Worm (Caenorhabditis elegans) whole organism, L1 larva: ENCODE measurements around the gene sre-28.
A peak's percentile ranks its signal among the peaks of the same experiment; 100 is the strongest.

Source experiments
- Y116A8C.19 ChIP-seq: sonication (generic microtip); optimal IDR thresholded peaks from 2 replicates; lab custom pipeline; 2016; ENCODE audit warnings: missing compliant biosample characterization, missing genetic modification characterization, borderline replicate concordance
- aha-1 ChIP-seq: fragments of 150-350 bp; optimal IDR thresholded peaks from 2 replicates; lab custom pipeline; 2014; ENCODE audit warnings: missing biosample characterization, missing genetic modification characterization
- blmp-1 ChIP-seq: fragments of 150-350 bp; optimal IDR thresholded peaks from 2 replicates; lab custom pipeline; 2014; ENCODE audit warnings: missing biosample characterization, missing genetic modification characterization
- ceh-8 ChIP-seq: fragments of 200-800 bp; sonication (Bioruptor generic); optimal IDR thresholded peaks from 2 replicates; lab custom pipeline; 2018; ENCODE audit warnings: mild to moderate bottlenecking, missing genetic modification characterization, moderate library complexity, missing compliant biosample characterization
- ces-1 ChIP-seq: fragments of 150-350 bp; optimal IDR thresholded peaks from 2 replicates; lab custom pipeline; 2014; ENCODE audit warnings: missing biosample characterization, missing genetic modification reagents, missing genetic modification characterization
- dsc-1 ChIP-seq: sonication (generic microtip); optimal IDR thresholded peaks from 2 replicates; lab custom pipeline; 2016; ENCODE audit warnings: mild to moderate bottlenecking, missing genetic modification characterization, missing compliant biosample characterization
- efl-1 ChIP-seq, 4 experiments: fragments of 150-350 bp; optimal IDR thresholded peaks in 3 of 4; peaks in 1 of 4; 1 replicate in 1 of 4; 2 replicates in 3 of 4; lab custom pipeline; 2014; ENCODE audit warnings: missing biosample characterization in 2 of 4, missing genetic modification characterization in 2 of 4, missing genetic modification reagents in 2 of 4
- efl-3 ChIP-seq: fragments of 200-800 bp; sonication (Bioruptor generic); optimal IDR thresholded peaks from 2 replicates; lab custom pipeline; 2018; ENCODE audit warnings: mild to moderate bottlenecking, missing genetic modification characterization, missing compliant biosample characterization
- egl-13 ChIP-seq: sonication (generic microtip); optimal IDR thresholded peaks from 2 replicates; lab custom pipeline; 2016; ENCODE audit warnings: missing genotype, missing genetic modification reagents, missing genetic modification characterization, missing compliant biosample characterization
- egl-27 ChIP-seq, 2 experiments: fragments of 150-350 bp in 1 of 2; sonication (generic microtip); optimal IDR thresholded peaks; 3 replicates each; lab custom pipeline; 2017 to 2018; ENCODE audit warnings: missing biosample characterization in 2 of 2, missing genetic modification characterization in 2 of 2, missing genetic modification reagents in 2 of 2
- elt-2 ChIP-seq: sonication (generic microtip); optimal IDR thresholded peaks from 2 replicates; lab custom pipeline; 2016; ENCODE audit warnings: missing genetic modification characterization, mild to moderate bottlenecking, inconsistent platforms, missing compliant biosample characterization, missing genetic modification reagents
- elt-3 ChIP-seq, 6 experiments: fragments of 150-350 bp in 1 of 6; sonication (generic microtip); optimal IDR thresholded peaks; 2 replicates each; lab custom pipeline; 2017 to 2018; ENCODE audit warnings: missing biosample characterization in 6 of 6, missing genetic modification characterization in 6 of 6, inconsistent platforms in 1 of 6
- ets-5 ChIP-seq: fragments of 200-800 bp; sonication (Bioruptor generic); IDR thresholded peaks from 2 replicates; pipeline ENCODE4 v1.3.6; 2022; ENCODE audit warnings: missing genetic modification characterization, missing compliant biosample characterization
- fkh-10 ChIP-seq: sonication (generic microtip); optimal IDR thresholded peaks from 2 replicates; lab custom pipeline; 2017; ENCODE audit warnings: missing biosample characterization, missing genetic modification reagents, missing genetic modification characterization
- fos-1 ChIP-seq: fragments of 150-350 bp; optimal IDR thresholded peaks from 2 replicates; lab custom pipeline; 2014; ENCODE audit warnings: missing biosample characterization, missing genetic modification characterization
- grh-1 ChIP-seq: fragments of 200-800 bp; sonication (Bioruptor generic); IDR thresholded peaks from 2 replicates; pipeline ENCODE4 v1.3.6; 2022; ENCODE audit warnings: missing genetic modification reagents, missing genetic modification characterization, missing compliant biosample characterization
- hlh-4 ChIP-seq: sonication (generic microtip); optimal IDR thresholded peaks from 2 replicates; lab custom pipeline; 2016; ENCODE audit warnings: mild to moderate bottlenecking, missing genetic modification characterization, missing compliant biosample characterization
- irx-1 ChIP-seq: sonication (generic microtip); optimal IDR thresholded peaks from 2 replicates; lab custom pipeline; 2016; ENCODE audit warnings: missing genetic modification characterization, missing compliant biosample characterization
- jun-1 ChIP-seq: fragments of 150-350 bp; optimal IDR thresholded peaks from 2 replicates; lab custom pipeline; 2014; ENCODE audit warnings: missing biosample characterization, missing genetic modification reagents, missing genetic modification characterization
- lin-14 ChIP-seq: fragments of 200-800 bp; sonication (Bioruptor generic); optimal IDR thresholded peaks from 2 replicates; lab custom pipeline; 2018; ENCODE audit warnings: mild to moderate bottlenecking, missing genetic modification characterization, moderate library complexity, missing compliant biosample characterization
- lin-15B ChIP-seq: fragments of 150-350 bp; sonication (generic microtip); optimal IDR thresholded peaks from 3 replicates; lab custom pipeline; 2014; ENCODE audit warnings: missing biosample characterization, missing genetic modification characterization
- mdl-1 ChIP-seq, 2 experiments: fragments of 150-350 bp; optimal IDR thresholded peaks; 2 replicates each; lab custom pipeline; 2014 to 2017; ENCODE audit warnings: missing biosample characterization in 2 of 2, missing genetic modification characterization in 2 of 2, inconsistent platforms in 1 of 2
- nhr-20 ChIP-seq: sonication (generic microtip); optimal IDR thresholded peaks from 2 replicates; lab custom pipeline; 2016; ENCODE audit warnings: mild to moderate bottlenecking, missing genetic modification characterization, missing compliant biosample characterization
- nhr-84 ChIP-seq: sonication (generic microtip); optimal IDR thresholded peaks from 2 replicates; lab custom pipeline; 2017; ENCODE audit warnings: missing biosample characterization, missing genetic modification characterization
- pax-3 ChIP-seq: fragments of 200-800 bp; sonication (Bioruptor generic); optimal IDR thresholded peaks from 2 replicates; lab custom pipeline; 2018; ENCODE audit warnings: mild to moderate bottlenecking, missing genetic modification characterization, moderate library complexity, missing compliant biosample characterization
- pqm-1 ChIP-seq: sonication (generic microtip); optimal IDR thresholded peaks from 3 replicates; lab custom pipeline; 2017; ENCODE audit warnings: missing biosample characterization, missing genetic modification characterization
- rnt-1 ChIP-seq: sonication (generic microtip); optimal IDR thresholded peaks from 2 replicates; lab custom pipeline; 2016; ENCODE audit warnings: mild to moderate bottlenecking, missing genetic modification characterization, moderate library complexity, missing compliant biosample characterization
- snpc-4 ChIP-seq: fragments of 150-350 bp; optimal IDR thresholded peaks from 2 replicates; lab custom pipeline; 2014; ENCODE audit warnings: missing biosample characterization, missing genetic modification characterization
- sup-37 ChIP-seq: fragments of 200-800 bp; sonication (Bioruptor generic); optimal IDR thresholded peaks from 2 replicates; lab custom pipeline; 2018; ENCODE audit warnings: mild to moderate bottlenecking, missing genetic modification characterization, missing compliant biosample characterization
- tbx-2 ChIP-seq: sonication (generic microtip); optimal IDR thresholded peaks from 2 replicates; lab custom pipeline; 2016; ENCODE audit warnings: missing genetic modification characterization, missing compliant biosample characterization
- unc-130 ChIP-seq: fragments of 150-350 bp; optimal IDR thresholded peaks from 2 replicates; lab custom pipeline; 2017; ENCODE audit warnings: missing biosample characterization, missing genetic modification characterization, inconsistent platforms
- unc-62 ChIP-seq: fragments of 150-350 bp; optimal IDR thresholded peaks from 2 replicates; lab custom pipeline; 2014; ENCODE audit warnings: missing biosample characterization, missing genetic modification reagents, missing genetic modification characterization
- vab-15 ChIP-seq: sonication (generic microtip); optimal IDR thresholded peaks from 2 replicates; lab custom pipeline; 2017; ENCODE audit warnings: missing genotype, mild to moderate bottlenecking, missing genetic modification characterization, missing compliant biosample characterization
- xbp-1 ChIP-seq: sonication (generic microtip); optimal IDR thresholded peaks from 2 replicates; lab custom pipeline; 2016; ENCODE audit warnings: missing genetic modification characterization, missing compliant biosample characterization

The sre-28 gene

ce11 chrV:9943039-9943438, 1.2 kb upstream of the sre-28 start, which contains the start of gene fipr-12:
TSS of gene fipr-12 (plus strand) at chrV:9943339.
- no peak for TF ChIP-seq rnt-1 (tag; lab: Kevin White, UChicago)
- no peak for TF ChIP-seq pqm-1 (tag; lab: Kevin White, UChicago)
- no peak for TF ChIP-seq tbx-2
- no peak for TF ChIP-seq ets-5 (GFP tag; lab: Robert Waterston, UW)
- TF ChIP-seq vab-15 (tag; lab: Kevin White, UChicago) = no peak
- TF ChIP-seq ceh-8 = no peak
- TF ChIP-seq lin-14 (GFP tag; lab: Kevin White, UChicago) = no peak
- TF ChIP-seq lin-15B (tag; lab: Kevin White, UChicago) = no peak
- no peak for TF ChIP-seq fkh-10 (GFP tag; lab: Kevin White, UChicago)
- no peak for TF ChIP-seq unc-130 (tag; lab: Kevin White, UChicago)
- no peak for TF ChIP-seq fos-1 (tag; lab: Kevin White, UChicago)
- no peak for TF ChIP-seq hlh-4 (tag; lab: Kevin White, UChicago)
- no peak for TF ChIP-seq unc-62
- no peak for TF ChIP-seq egl-27 (tag; optimal IDR thresholded peaks at IDR 0.05; lab: Kevin White, UChicago)
- TF ChIP-seq elt-3 (tag; optimal IDR thresholded peaks at IDR 0.05; lab: Kevin White, UChicago) = no peak
- no peak for TF ChIP-seq aha-1
- TF ChIP-seq dsc-1 = no peak

- TF ChIP-seq efl-3 (GFP tag; lab: Kevin White, UChicago) (no peak), egl-13 (tag; lab: Kevin White, UChicago) (no peak)
Measured at ce11 chrV:9948840-9949239, 4.6 kb downstream of the sre-28 start, which contains the start of gene nlp-58. TSS of gene nlp-58 (minus strand) at chrV:9948940.

ce11 chrV:9950861-9951260, 6.7 kb downstream of the sre-28 start, which contains the start of gene ttr-46:
TSS of gene ttr-46 (plus strand) at chrV:9951233.
- TF ChIP-seq jun-1 (tag; lab: Kevin White, UChicago) = no peak
- TF ChIP-seq mdl-1 (tag; optimal IDR thresholded peaks at IDR 0.05; lab: Kevin White, UChicago) = no peak
- TF ChIP-seq sup-37 = no peak
- no peak for TF ChIP-seq ces-1 (GFP tag; lab: Kevin White, UChicago)
- TF ChIP-seq Y116A8C.19 = no peak
- no peak for TF ChIP-seq efl-1 (optimal IDR thresholded peaks at IDR 0.05; lab: Kevin White, UChicago)
- TF ChIP-seq efl-1 (GFP tag; optimal IDR thresholded peaks at IDR 0.05 in 1 of 2; lab: Kevin White, UChicago) = peak in 1 of 2 experiments; percentile 86
- no peak for TF ChIP-seq blmp-1
- peak; percentile 7 for TF ChIP-seq elt-2 (tag; lab: Kevin White, UChicago)
- no peak for TF ChIP-seq pax-3
- TF ChIP-seq nhr-84 (tag; lab: Kevin White, UChicago) = no peak
- no peak for TF ChIP-seq grh-1 (GFP tag; lab: Robert Waterston, UW)
- TF ChIP-seq irx-1 = no peak
- TF ChIP-seq, all 84 proteins: peak for 2

ce11 chrV:9952396-9952795, 8.2 kb downstream of the sre-28 start, which contains the start of gene mam-5:
TSS of gene mam-5 (plus strand) at chrV:9952699.
- TF ChIP-seq xbp-1 (tag; lab: Kevin White, UChicago) (no peak), blmp-1 (peak; percentile 53), efl-1 (optimal IDR thresholded peaks at IDR 0.05; lab: Kevin White, UChicago) (no peak), efl-1 (GFP tag; optimal IDR thresholded peaks at IDR 0.05 in 1 of 2; lab: Kevin White, UChicago) (peak in 1 of 2 experiments; percentile 24)
- TF ChIP-seq, all 84 proteins: peak for 2

- TF ChIP-seq nhr-20 (no peak), egl-27 (tag; optimal IDR thresholded peaks at IDR 0.05; lab: Kevin White, UChicago) (no peak), snpc-4 (tag; lab: Kevin White, UChicago) (no peak), efl-1 (optimal IDR thresholded peaks at IDR 0.05; lab: Kevin White, UChicago) (no peak), efl-1 (GFP tag; optimal IDR thresholded peaks at IDR 0.05 in 1 of 2; lab: Kevin White, UChicago) (peak in 1 of 2 experiments; percentile 25)
Measured at ce11 chrV:9958231-9958630, 14.0 kb downstream of the sre-28 start, which contains the start of gene anmt-3. TSS of gene anmt-3 (minus strand) at chrV:9958331.
